Worm (Caenorhabditis elegans): ENCODE results near the gene osm-6.

osm-6 gene

ce11 chrV:11888656-11889055 lies 38.6 kb downstream of the osm-6 start:
- TF ChIP-seq elt-2 (tag; optimal IDR thresholded peaks at IDR 0.05) (no peak), nhr-43 (tag; optimal IDR thresholded peaks at IDR 0.05; ENCODE audit: poor library complexity, severe bottlenecking) (peak; percentile 16), ama-1 (optimal IDR thresholded peaks at IDR 0.05) (peak; percentile 97)

DNA sequence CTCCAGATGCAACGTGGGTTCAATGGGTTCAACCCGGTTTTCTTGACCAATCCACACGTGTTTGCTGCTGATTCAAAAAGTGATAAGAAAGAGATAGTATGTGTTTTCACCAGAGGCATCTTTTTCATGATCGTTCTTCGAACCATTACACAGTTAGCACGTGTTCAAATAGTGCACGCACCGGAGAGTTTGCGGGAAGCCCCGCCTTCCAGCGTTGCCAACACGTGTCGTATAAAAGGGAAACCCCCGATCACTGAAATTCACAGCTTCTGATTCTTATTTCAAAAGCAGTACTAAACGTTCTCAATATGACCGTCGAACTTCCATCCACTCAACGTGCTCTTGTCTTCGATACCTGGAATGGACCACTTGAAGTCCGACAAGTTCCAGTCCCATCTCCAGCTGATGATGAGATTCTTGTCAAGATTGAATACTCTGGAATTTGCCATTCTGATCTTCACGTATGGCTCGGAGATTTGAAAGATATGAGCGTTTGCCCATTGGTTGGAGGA lies 39.2 kb downstream of the osm-6 start, which contains the start of gene adh-1:
Gene adh-1 (plus strand): TSS at position 261 of the 512 bp plus-strand sequence.
- TF ChIP-seq R02D3.7 (tag; optimal IDR thresholded peaks at IDR 0.05) (no peak), hmg-11 (tag; optimal IDR thresholded peaks at IDR 0.05) (no peak), nhr-12 (tag; optimal IDR thresholded peaks at IDR 0.05) (no peak), nhr-77 (tag; optimal IDR thresholded peaks at IDR 0.05) (no peak), mml-1 (tag; optimal IDR thresholded peaks at IDR 0.05) (peak; percentile 26), elt-2 (tag; optimal IDR thresholded peaks at IDR 0.05) (peak; percentile 47), lin-15B (tag; optimal IDR thresholded peaks at IDR 0.05) (no peak), ztf-4 (tag; optimal IDR thresholded peaks at IDR 0.05) (peak; percentile 20), nhr-23 (tag; optimal IDR thresholded peaks at IDR 0.05) (peak; percentile 76), mdl-1 (tag; optimal IDR thresholded peaks at IDR 0.05) (peak; percentile 94), pqm-1 (tag; optimal IDR thresholded peaks at IDR 0.05) (peak; percentile 98), nhr-43 (tag; optimal IDR thresholded peaks at IDR 0.05; ENCODE audit: poor library complexity, severe bottlenecking) (peak; percentile 95), sea-2 (GFP tag; optimal IDR thresholded peaks at IDR 0.05) (no peak), fkh-2 (tag; optimal IDR thresholded peaks at IDR 0.05) (no peak), skn-1 (tag; optimal IDR thresholded peaks at IDR 0.05) (no peak), tbx-2 (tag; optimal IDR thresholded peaks at IDR 0.05) (peak; percentile 33), elt-3 (tag; optimal IDR thresholded peaks at IDR 0.05) (peak in 1 of 3 experiments; percentile 25), nhr-11 (tag; optimal IDR thresholded peaks at IDR 0.05) (no peak), lsy-12 (tag; optimal IDR thresholded peaks at IDR 0.05) (no peak), ceh-82 (tag; optimal IDR thresholded peaks at IDR 0.05) (no peak), nhr-76 (tag; optimal IDR thresholded peaks at IDR 0.05) (peak; percentile 22), fkh-10 (GFP tag; optimal IDR thresholded peaks at IDR 0.05) (no peak), nfya-1 (tag; optimal IDR thresholded peaks at IDR 0.05; ENCODE audit: insufficient read depth) (peak; percentile 59), zag-1 (tag; optimal IDR thresholded peaks at IDR 0.05) (no peak), ceh-28 (tag; optimal IDR thresholded peaks at IDR 0.05) (peak; percentile 44), ZK546.5 (tag; optimal IDR thresholded peaks at IDR 0.05) (no peak), unc-39 (tag; optimal IDR thresholded peaks at IDR 0.05) (no peak), ama-1 (optimal IDR thresholded peaks at IDR 0.05) (peak; percentile 96), aly-2 (tag; optimal IDR thresholded peaks at IDR 0.05) (no peak), ceh-9 (tag; optimal IDR thresholded peaks at IDR 0.05) (no peak), unc-62 (GFP tag; optimal IDR thresholded peaks at IDR 0.05) (no peak), eor-1 (tag; optimal IDR thresholded peaks at IDR 0.05) (no peak), fos-1 (tag; optimal IDR thresholded peaks at IDR 0.05) (no peak), nhr-28 (tag; optimal IDR thresholded peaks at IDR 0.05) (no peak), pha-4 (tag; optimal IDR thresholded peaks at IDR 0.05) (peak; percentile 70), egl-27 (tag; optimal IDR thresholded peaks at IDR 0.05) (no peak), jun-1 (tag; optimal IDR thresholded peaks at IDR 0.05) (peak; percentile 96), ztf-11 (tag; optimal IDR thresholded peaks at IDR 0.05) (no peak), daf-12 (tag; optimal IDR thresholded peaks at IDR 0.05) (no peak), elt-1 (tag; optimal IDR thresholded peaks at IDR 0.05) (no peak), ceh-16 (tag; optimal IDR thresholded peaks at IDR 0.05) (no peak), snpc-4 (tag; optimal IDR thresholded peaks at IDR 0.05) (no peak), lin-39 (tag; optimal IDR thresholded peaks at IDR 0.05) (no peak), nhr-237 (tag; optimal IDR thresholded peaks at IDR 0.05) (no peak), nhr-25 (tag; optimal IDR thresholded peaks at IDR 0.05) (peak; percentile 10)
